Fruit fly (Drosophila melanogaster): ENCODE data around the gene CG42726.

Gene CG42726

DNA sequence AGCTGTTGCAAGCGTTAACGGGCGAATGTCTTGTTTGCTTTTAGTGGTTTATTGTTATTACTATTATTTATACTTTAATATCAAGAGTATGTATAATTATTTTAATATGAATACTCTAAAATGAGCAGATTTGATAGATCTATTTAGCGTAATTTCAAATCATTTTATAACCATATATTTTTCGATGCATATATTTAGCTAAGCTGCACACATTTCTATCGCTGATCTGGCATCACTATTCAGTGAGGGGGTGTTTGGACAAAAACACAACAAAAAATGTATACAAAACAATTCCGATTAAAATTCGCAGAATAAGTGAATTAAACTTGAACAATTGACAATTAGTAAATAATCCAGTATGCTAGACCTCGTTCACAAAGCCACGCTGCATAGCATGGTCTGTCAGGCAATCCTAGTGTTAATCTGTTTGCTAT, 3.2 kb downstream of the CG42726 start, which contains the start of the genes Trs33 and Tmtc4:
Gene Trs33 (minus strand): TSS at position 3 of the 434 bp plus-strand sequence.
Gene Tmtc4 (plus strand): TSS at position 233 of the 434 bp plus-strand sequence.
- TF ChIP-seq cic (GFP tag; optimal IDR thresholded peaks at IDR 0.05) (peak; percentile 27), cnc (optimal IDR thresholded peaks at IDR 0.05) (no peak), CG12768 (GFP tag; optimal IDR thresholded peaks at IDR 0.05) (peak; percentile 30), bab1 (GFP tag; optimal IDR thresholded peaks at IDR 0.05) (peak; percentile 74), CG11617 (GFP tag; optimal IDR thresholded peaks at IDR 0.05) (peak; percentile 72), CG7045 (GFP tag; optimal IDR thresholded peaks at IDR 0.05) (no peak), toe (GFP tag; optimal IDR thresholded peaks at IDR 0.05) (no peak), CG5204 (GFP tag; optimal IDR thresholded peaks at IDR 0.05) (no peak), kay (GFP tag; ENCODE audit: borderline replicate concordance) (no peak), CG14711 (tag; optimal IDR thresholded peaks at IDR 0.05) (peak; percentile 69), tj (GFP tag; optimal IDR thresholded peaks at IDR 0.05) (peak; percentile 40), ovo (GFP tag; optimal IDR thresholded peaks at IDR 0.05) (no peak), Mnt (GFP tag; optimal IDR thresholded peaks at IDR 0.05) (peak; percentile 28), CG1620 (GFP tag; optimal IDR thresholded peaks at IDR 0.05) (peak; percentile 31), Hr96 (GFP tag; optimal IDR thresholded peaks at IDR 0.05) (no peak), CG7101 (tag; optimal IDR thresholded peaks at IDR 0.05) (peak; percentile 72), Clk (GFP tag; optimal IDR thresholded peaks at IDR 0.05) (no peak), CG33017 (tag; optimal IDR thresholded peaks at IDR 0.05) (peak; percentile 38), pad (GFP tag; optimal IDR thresholded peaks at IDR 0.05) (peak; percentile 45), Crg-1 (GFP tag; optimal IDR thresholded peaks at IDR 0.05) (peak; percentile 0)

dm6 chr3R:15354019-15354418, 6.2 kb downstream of the CG42726 start:
- TF ChIP-seq Clk (GFP tag; optimal IDR thresholded peaks at IDR 0.05) (no peak), toe (GFP tag; optimal IDR thresholded peaks at IDR 0.05) (no peak), CG11617 (GFP tag; optimal IDR thresholded peaks at IDR 0.05) (no peak), Hr96 (GFP tag; optimal IDR thresholded peaks at IDR 0.05) (no peak), bab1 (GFP tag; optimal IDR thresholded peaks at IDR 0.05) (no peak), kay (GFP tag; ENCODE audit: borderline replicate concordance) (no peak), tj (GFP tag; optimal IDR thresholded peaks at IDR 0.05) (no peak), CG7045 (GFP tag; optimal IDR thresholded peaks at IDR 0.05) (no peak), cnc (optimal IDR thresholded peaks at IDR 0.05) (no peak), ovo (GFP tag; optimal IDR thresholded peaks at IDR 0.05) (no peak), CG33017 (tag; optimal IDR thresholded peaks at IDR 0.05) (no peak), CG12768 (GFP tag; optimal IDR thresholded peaks at IDR 0.05) (no peak), Crg-1 (GFP tag; optimal IDR thresholded peaks at IDR 0.05) (no peak), CG1620 (GFP tag; optimal IDR thresholded peaks at IDR 0.05) (no peak), Mnt (GFP tag; optimal IDR thresholded peaks at IDR 0.05) (no peak), pad (GFP tag; optimal IDR thresholded peaks at IDR 0.05) (no peak), cic (GFP tag; optimal IDR thresholded peaks at IDR 0.05) (no peak), CG7101 (tag; optimal IDR thresholded peaks at IDR 0.05) (no peak), CG14711 (tag; optimal IDR thresholded peaks at IDR 0.05) (no peak), CG5204 (GFP tag; optimal IDR thresholded peaks at IDR 0.05) (no peak)

- no peak for TF ChIP-seq CG14711 (tag; optimal IDR thresholded peaks at IDR 0.05)
- peak; percentile 10 for TF ChIP-seq Mnt (GFP tag; optimal IDR thresholded peaks at IDR 0.05)
- no peak for TF ChIP-seq Clk (GFP tag; optimal IDR thresholded peaks at IDR 0.05)
- TF ChIP-seq toe (GFP tag; optimal IDR thresholded peaks at IDR 0.05), result no peak
- TF ChIP-seq CG33017 (tag; optimal IDR thresholded peaks at IDR 0.05), result no peak
- no peak for TF ChIP-seq ovo (GFP tag; optimal IDR thresholded peaks at IDR 0.05)
- no peak for TF ChIP-seq CG7101 (tag; optimal IDR thresholded peaks at IDR 0.05)
- TF ChIP-seq CG7045 (GFP tag; optimal IDR thresholded peaks at IDR 0.05), result no peak
- no peak for TF ChIP-seq Hr96 (GFP tag; optimal IDR thresholded peaks at IDR 0.05)
- no peak for TF ChIP-seq pad (GFP tag; optimal IDR thresholded peaks at IDR 0.05)
- TF ChIP-seq CG1620 (GFP tag; optimal IDR thresholded peaks at IDR 0.05), result no peak
- TF ChIP-seq CG11617 (GFP tag; optimal IDR thresholded peaks at IDR 0.05), result no peak
- no peak for TF ChIP-seq CG12768 (GFP tag; optimal IDR thresholded peaks at IDR 0.05)
- no peak for TF ChIP-seq CG5204 (GFP tag; optimal IDR thresholded peaks at IDR 0.05)
- TF ChIP-seq tj (GFP tag; optimal IDR thresholded peaks at IDR 0.05), result peak; percentile 100
These were observed 8.3 kb downstream of the CG42726 start for dm6 chr3R:15356152-15356551.

dm6 chr3R:15356645-15357431, 9.0 kb downstream of the CG42726 start, which contains the start of the genes Atg4b and Hibch:
TSS of gene Atg4b (minus strand) at chr3R:15356924.
TSS of gene Hibch (plus strand) at chr3R:15357229.
- TF ChIP-seq CG7101 (tag; optimal IDR thresholded peaks at IDR 0.05), result peak; percentile 88
- TF ChIP-seq CG5204 (GFP tag; optimal IDR thresholded peaks at IDR 0.05), result no peak
- peak; percentile 63 for TF ChIP-seq Mnt (GFP tag; optimal IDR thresholded peaks at IDR 0.05)
- peak; percentile 76 for TF ChIP-seq cic (GFP tag; optimal IDR thresholded peaks at IDR 0.05)
- no peak for TF ChIP-seq kay (GFP tag; ENCODE audit: borderline replicate concordance)
- peak; percentile 84 for TF ChIP-seq CG14711 (tag; optimal IDR thresholded peaks at IDR 0.05)
- peak; percentile 79 for TF ChIP-seq pad (GFP tag; optimal IDR thresholded peaks at IDR 0.05)
- peak; percentile 67 for TF ChIP-seq CG1620 (GFP tag; optimal IDR thresholded peaks at IDR 0.05)
- peak; percentile 79 for TF ChIP-seq Crg-1 (GFP tag; optimal IDR thresholded peaks at IDR 0.05)
- peak; percentile 77 for TF ChIP-seq CG33017 (tag; optimal IDR thresholded peaks at IDR 0.05)
- peak; percentile 88 for TF ChIP-seq bab1 (GFP tag; optimal IDR thresholded peaks at IDR 0.05)
- TF ChIP-seq cnc (optimal IDR thresholded peaks at IDR 0.05), result no peak
- peak; percentile 86 for TF ChIP-seq CG11617 (GFP tag; optimal IDR thresholded peaks at IDR 0.05)
- TF ChIP-seq CG7045 (GFP tag; optimal IDR thresholded peaks at IDR 0.05), result peak; percentile 83
- TF ChIP-seq toe (GFP tag; optimal IDR thresholded peaks at IDR 0.05), result no peak
- TF ChIP-seq Clk (GFP tag; optimal IDR thresholded peaks at IDR 0.05), result peak; percentile 79
- TF ChIP-seq Hr96 (GFP tag; optimal IDR thresholded peaks at IDR 0.05), result no peak
- TF ChIP-seq ovo (GFP tag; optimal IDR thresholded peaks at IDR 0.05), result peak; percentile 67
- no peak for TF ChIP-seq tj (GFP tag; optimal IDR thresholded peaks at IDR 0.05)
- peak; percentile 90 for TF ChIP-seq CG12768 (GFP tag; optimal IDR thresholded peaks at IDR 0.05)

DNA sequence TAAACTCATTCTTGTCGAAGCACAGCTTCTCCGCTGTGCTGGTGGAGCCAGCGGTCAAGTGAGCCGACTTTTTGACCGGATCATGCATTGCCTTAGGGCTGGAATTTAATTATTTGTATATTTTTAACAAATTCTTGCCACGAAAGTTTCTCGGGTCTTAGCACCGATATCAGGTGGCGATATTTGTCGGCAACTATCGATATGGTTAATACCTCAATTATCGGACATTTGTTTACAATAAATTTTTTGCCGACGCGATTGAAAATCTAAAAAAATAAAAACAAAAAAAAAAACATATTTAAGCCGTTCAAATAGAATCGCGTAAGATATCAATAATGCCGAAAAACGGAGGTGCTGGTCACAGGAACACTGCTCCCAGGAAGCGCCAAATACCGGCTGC, 13.6 kb downstream of the CG42726 start, which contains the start of the genes Cog2 and Trax:
Gene Cog2 (minus strand): TSS at position 168 of the 400 bp plus-strand sequence.
Gene Trax (plus strand): TSS at position 203 of the 400 bp plus-strand sequence.
- no peak for TF ChIP-seq ovo (GFP tag; optimal IDR thresholded peaks at IDR 0.05)
- no peak for TF ChIP-seq pad (GFP tag; optimal IDR thresholded peaks at IDR 0.05)
- TF ChIP-seq CG7101 (tag; optimal IDR thresholded peaks at IDR 0.05), result no peak
- TF ChIP-seq cic (GFP tag; optimal IDR thresholded peaks at IDR 0.05), result no peak
- no peak for TF ChIP-seq toe (GFP tag; optimal IDR thresholded peaks at IDR 0.05)
- TF ChIP-seq Mnt (GFP tag; optimal IDR thresholded peaks at IDR 0.05), result no peak
- TF ChIP-seq CG5204 (GFP tag; optimal IDR thresholded peaks at IDR 0.05), result no peak
- no peak for TF ChIP-seq kay (GFP tag; ENCODE audit: borderline replicate concordance)
- TF ChIP-seq CG14711 (tag; optimal IDR thresholded peaks at IDR 0.05), result no peak
- TF ChIP-seq CG7045 (GFP tag; optimal IDR thresholded peaks at IDR 0.05), result no peak
- no peak for TF ChIP-seq CG12768 (GFP tag; optimal IDR thresholded peaks at IDR 0.05)
- peak; percentile 19 for TF ChIP-seq bab1 (GFP tag; optimal IDR thresholded peaks at IDR 0.05)
- TF ChIP-seq tj (GFP tag; optimal IDR thresholded peaks at IDR 0.05), result peak; percentile 80
- TF ChIP-seq CG33017 (tag; optimal IDR thresholded peaks at IDR 0.05), result no peak
- no peak for TF ChIP-seq Crg-1 (GFP tag; optimal IDR thresholded peaks at IDR 0.05)
- no peak for TF ChIP-seq Clk (GFP tag; optimal IDR thresholded peaks at IDR 0.05)
- no peak for TF ChIP-seq cnc (optimal IDR thresholded peaks at IDR 0.05)

All from whole organism, adult.